Worm (Caenorhabditis elegans): ENCODE measurements around the gene clec-125.

ce11 chrII:3502520-3503323 is 13.1 kb upstream of the clec-125 start, which contains the start of the genes col-71 and Y49F6B.2:
- TF ChIP-seq aly-1 (tag; optimal IDR thresholded peaks at IDR 0.05): no peak
- TF ChIP-seq ama-1 (optimal IDR thresholded peaks at IDR 0.05): no peak
- TF ChIP-seq sea-1 (GFP tag; conservative IDR thresholded peaks at IDR 0.05): 0 out of 2 replicates have a peak, but pooled peaks have one; percentile 55
- TF ChIP-seq flt-1 (GFP tag; IDR thresholded peaks at IDR 0.05): no peak
- no peak for TF ChIP-seq ceh-36 (tag; optimal IDR thresholded peaks at IDR 0.05)
- peak; percentile 17 for TF ChIP-seq hmbx-1 (tag; optimal IDR thresholded peaks at IDR 0.05)
- TF ChIP-seq tbx-37 (GFP tag; conservative IDR thresholded peaks at IDR 0.05): peak; percentile 61
- peak; percentile 36 for TF ChIP-seq hmg-4 (GFP tag; optimal IDR thresholded peaks at IDR 0.05)
- no peak for TF ChIP-seq B0310.2 (tag; optimal IDR thresholded peaks at IDR 0.05)
- TF ChIP-seq pes-1 (GFP tag; IDR thresholded peaks at IDR 0.05): peak; percentile 79
- peak; percentile 10 for TF ChIP-seq ets-7 (tag; optimal IDR thresholded peaks at IDR 0.05)
- no peak for TF ChIP-seq tra-4 (tag; optimal IDR thresholded peaks at IDR 0.05)
- TF ChIP-seq scrt-1 (GFP tag; IDR thresholded peaks at IDR 0.05): 0 out of 2 replicates have a peak, but pooled peaks have one; percentile 42
